Fruit fly (Drosophila melanogaster) whole organism, prepupa: Measurements from ENCODE around the gene noc.

Experiments
- Blimp-1 ChIP-seq: fragments of 200-800 bp; sonication (Bioruptor generic); optimal IDR thresholded peaks from 3 replicates; lab custom pipeline; 2017; ENCODE audit warnings: missing biosample characterization, missing genetic modification characterization, mild to moderate bottlenecking, moderate library complexity, missing genetic modification reagents
- CG10631 ChIP-seq: fragments of 200-800 bp; sonication (Bioruptor generic); optimal IDR thresholded peaks from 2 replicates; lab custom pipeline; 2016; ENCODE audit warnings: missing biosample characterization, missing genetic modification characterization
- CG10669 ChIP-seq: fragments of 200-800 bp; sonication (Bioruptor generic); optimal IDR thresholded peaks from 3 replicates; lab custom pipeline; 2018; ENCODE audit warnings: missing biosample characterization, mild to moderate bottlenecking, missing genetic modification characterization, moderate library complexity
- CG11294 ChIP-seq: fragments of 200-800 bp; sonication (Bioruptor generic); IDR thresholded peaks from 2 replicates; pipeline ENCODE4 v1.3.6; 2022; ENCODE audit warnings: missing biosample characterization, missing genetic modification characterization
- CG11902 ChIP-seq: fragments of 200-800 bp; sonication (Bioruptor generic); optimal IDR thresholded peaks from 3 replicates; lab custom pipeline; 2016; ENCODE audit warnings: missing biosample characterization, missing genetic modification characterization
- CG15336 ChIP-seq: fragments of 200-800 bp; sonication (Bioruptor generic); IDR thresholded peaks from 2 replicates; pipeline ENCODE4 v1.3.6; 2022; ENCODE audit warnings: missing biosample characterization, missing genetic modification characterization
- CG1621 ChIP-seq: fragments of 200-800 bp; sonication (Bioruptor generic); optimal IDR thresholded peaks from 3 replicates; lab custom pipeline; 2018; ENCODE audit warnings: missing biosample characterization, mild to moderate bottlenecking, missing genetic modification characterization
- CG16779 ChIP-seq: fragments of 200-800 bp; sonication (Bioruptor generic); optimal IDR thresholded peaks from 3 replicates; lab custom pipeline; 2017; ENCODE audit warnings: missing biosample characterization, mild to moderate bottlenecking, missing genetic modification characterization
- CG3032 ChIP-seq: fragments of 200-800 bp; optimal IDR thresholded peaks from 2 replicates; lab custom pipeline; 2019; ENCODE audit warnings: missing biosample characterization, mild to moderate bottlenecking, missing genetic modification characterization, moderate library complexity
- CG31627 ChIP-seq: fragments of 200-800 bp; sonication (Bioruptor generic); optimal IDR thresholded peaks from 3 replicates; lab custom pipeline; 2016; ENCODE audit warnings: missing biosample characterization, missing genetic modification characterization
- CG32006 ChIP-seq: fragments of 200-800 bp; sonication (Bioruptor generic); optimal IDR thresholded peaks from 3 replicates; lab custom pipeline; 2017; ENCODE audit warnings: missing biosample characterization, mild to moderate bottlenecking, missing genetic modification characterization
- CG34406 ChIP-seq: fragments of 200-800 bp; sonication (Bioruptor generic); optimal IDR thresholded peaks from 3 replicates; lab custom pipeline; 2016; ENCODE audit warnings: missing biosample characterization, missing genetic modification characterization
- CG3919 ChIP-seq: fragments of 200-800 bp; sonication (Bioruptor generic); optimal IDR thresholded peaks from 3 replicates; lab custom pipeline; 2016; ENCODE audit warnings: missing biosample characterization, missing genetic modification characterization
- CG4318 ChIP-seq: fragments of 200-800 bp; sonication (Bioruptor generic); optimal IDR thresholded peaks from 3 replicates; lab custom pipeline; 2017; ENCODE audit warnings: missing biosample characterization, mild to moderate bottlenecking, missing genetic modification characterization
- CG6163 ChIP-seq: fragments of 200-800 bp; sonication (Bioruptor generic); IDR thresholded peaks from 3 replicates; pipeline ENCODE4 v1.3.6; 2022; ENCODE audit warnings: missing biosample characterization, missing genetic modification characterization
- CG6276 ChIP-seq: fragments of 200-800 bp; sonication (Bioruptor generic); optimal IDR thresholded peaks from 2 replicates; lab custom pipeline; 2017; ENCODE audit warnings: missing biosample characterization, mild to moderate bottlenecking, missing genetic modification characterization
- CG6792 ChIP-seq: fragments of 200-800 bp; sonication (Bioruptor generic); optimal IDR thresholded peaks from 3 replicates; lab custom pipeline; 2016; ENCODE audit warnings: missing biosample characterization, missing genetic modification characterization
- CG6808 ChIP-seq: fragments of 200-800 bp; sonication (Bioruptor generic); optimal IDR thresholded peaks from 3 replicates; lab custom pipeline; 2017; ENCODE audit warnings: missing biosample characterization, missing genetic modification characterization, mild to moderate bottlenecking, moderate library complexity, missing genetic modification reagents
- CG6854 ChIP-seq: fragments of 200-800 bp; sonication (Bioruptor generic); optimal IDR thresholded peaks from 2 replicates; lab custom pipeline; 2017; ENCODE audit warnings: missing biosample characterization, mild to moderate bottlenecking, missing genetic modification characterization
- CG7368 ChIP-seq: fragments of 200-800 bp; sonication (Bioruptor generic); optimal IDR thresholded peaks from 3 replicates; lab custom pipeline; 2016; ENCODE audit warnings: missing biosample characterization, missing genetic modification characterization
- CG8319 ChIP-seq: fragments of 200-800 bp; sonication (Bioruptor generic); optimal IDR thresholded peaks from 3 replicates; lab custom pipeline; 2016; ENCODE audit warnings: missing biosample characterization, missing genetic modification characterization
- CG9139 ChIP-seq: fragments of 200-800 bp; sonication (Bioruptor generic); optimal IDR thresholded peaks from 3 replicates; lab custom pipeline; 2017; ENCODE audit warnings: missing biosample characterization, mild to moderate bottlenecking, missing genetic modification characterization
- Eip75B ChIP-seq: fragments of 200-800 bp; sonication (Bioruptor generic); optimal IDR thresholded peaks from 3 replicates; lab custom pipeline; 2016; ENCODE audit warnings: missing biosample characterization, missing genetic modification characterization
- Eip78C ChIP-seq: fragments of 200-800 bp; sonication (Bioruptor generic); peaks from one replicate; lab custom pipeline; 2016; ENCODE audit warnings: missing biosample characterization, missing genetic modification characterization
- Ets21C ChIP-seq: fragments of 200-800 bp; sonication (Bioruptor generic); optimal IDR thresholded peaks from 3 replicates; lab custom pipeline; 2016; ENCODE audit warnings: missing biosample characterization, missing genetic modification characterization
- Ets96B ChIP-seq: fragments of 200-800 bp; optimal IDR thresholded peaks from 2 replicates; lab custom pipeline; 2019; ENCODE audit warnings: missing biosample characterization, mild to moderate bottlenecking, missing genetic modification characterization, moderate library complexity
- Gug ChIP-seq: fragments of 200-800 bp; sonication (Bioruptor generic); IDR thresholded peaks from 2 replicates; pipeline ENCODE4 v1.3.6; 2022; ENCODE audit warnings: missing biosample characterization, missing genetic modification characterization
- Hr38 ChIP-seq: sonication (Bioruptor generic); optimal IDR thresholded peaks from 2 replicates; lab custom pipeline; 2016; ENCODE audit warnings: missing biosample characterization, missing genetic modification characterization
- Hr4 ChIP-seq: fragments of 200-800 bp; sonication (Bioruptor generic); optimal IDR thresholded peaks from 3 replicates; lab custom pipeline; 2016; ENCODE audit warnings: missing biosample characterization, missing genetic modification characterization
- Lpt ChIP-seq: fragments of 200-800 bp; sonication (Bioruptor generic); optimal IDR thresholded peaks from 3 replicates; lab custom pipeline; 2016; ENCODE audit warnings: missing biosample characterization, missing genetic modification characterization
- Met ChIP-seq: fragments of 200-800 bp; sonication (Bioruptor generic); optimal IDR thresholded peaks from 3 replicates; lab custom pipeline; 2016; ENCODE audit warnings: missing biosample characterization, missing genetic modification characterization
- OdsH ChIP-seq: fragments of 200-800 bp; sonication (Bioruptor generic); optimal IDR thresholded peaks from 3 replicates; lab custom pipeline; 2016; ENCODE audit warnings: missing biosample characterization, missing genetic modification characterization
- Smox ChIP-seq: fragments of 200-800 bp; sonication (Bioruptor generic); optimal IDR thresholded peaks from 3 replicates; lab custom pipeline; 2016; ENCODE audit warnings: missing biosample characterization, missing genetic modification characterization
- Sox102F ChIP-seq: fragments of 200-800 bp; sonication (Bioruptor generic); optimal IDR thresholded peaks from 2 replicates; lab custom pipeline; 2016; ENCODE audit warnings: missing biosample characterization, mild to moderate bottlenecking, missing genetic modification characterization
- Sox14 ChIP-seq: fragments of 200-800 bp; sonication (Bioruptor generic); optimal IDR thresholded peaks from 3 replicates; lab custom pipeline; 2016; ENCODE audit warnings: missing biosample characterization, missing genetic modification characterization
- achi ChIP-seq: fragments of 200-800 bp; sonication (Bioruptor generic); optimal IDR thresholded peaks from 3 replicates; lab custom pipeline; 2016; ENCODE audit warnings: missing biosample characterization, missing genetic modification characterization
- acj6 ChIP-seq: fragments of 200-800 bp; sonication (Bioruptor generic); optimal IDR thresholded peaks from 3 replicates; lab custom pipeline; 2016; ENCODE audit warnings: missing biosample characterization, missing genetic modification characterization
- cyc ChIP-seq: fragments of 200-800 bp; sonication (Bioruptor generic); optimal IDR thresholded peaks from 3 replicates; lab custom pipeline; 2016; ENCODE audit warnings: missing biosample characterization, missing genetic modification characterization
- dac ChIP-seq: fragments of 200-800 bp; sonication (Bioruptor generic); optimal IDR thresholded peaks from 2 replicates; lab custom pipeline; 2017; ENCODE audit warnings: missing biosample characterization, mild to moderate bottlenecking, missing genetic modification characterization
- esn ChIP-seq: fragments of 200-800 bp; sonication (Bioruptor generic); optimal IDR thresholded peaks from 2 replicates; lab custom pipeline; 2016; ENCODE audit warnings: missing biosample characterization, mild to moderate bottlenecking, missing genetic modification characterization, moderate library complexity
- fd59A ChIP-seq: fragments of 200-800 bp; sonication (Bioruptor generic); optimal IDR thresholded peaks from 2 replicates; lab custom pipeline; 2017; ENCODE audit warnings: missing biosample characterization, mild to moderate bottlenecking, missing genetic modification characterization, missing genetic modification reagents
- fd85E ChIP-seq: fragments of 200-800 bp; sonication (Bioruptor generic); optimal IDR thresholded peaks from 3 replicates; lab custom pipeline; 2016; ENCODE audit warnings: missing biosample characterization, missing genetic modification characterization
- fkh ChIP-seq: fragments of 200-800 bp; sonication (Bioruptor generic); optimal IDR thresholded peaks from 3 replicates; lab custom pipeline; 2017; ENCODE audit warnings: missing biosample characterization, mild to moderate bottlenecking, missing genetic modification characterization, moderate library complexity
- net ChIP-seq: fragments of 200-800 bp; sonication (Bioruptor generic); optimal IDR thresholded peaks from 3 replicates; lab custom pipeline; 2016; ENCODE audit warnings: missing biosample characterization, missing genetic modification characterization
- pdm3 ChIP-seq: fragments of 200-800 bp; sonication (Bioruptor generic); optimal IDR thresholded peaks from 3 replicates; lab custom pipeline; 2016; ENCODE audit warnings: missing biosample characterization, missing genetic modification characterization
- salr ChIP-seq, 2 experiments: fragments of 200-800 bp; sonication (Bioruptor generic); optimal IDR thresholded peaks; 3 replicates each; lab custom pipeline; 2016 to 2018; ENCODE audit warnings: missing biosample characterization in 2 of 2, missing genetic modification characterization in 2 of 2, mild to moderate bottlenecking in 1 of 2
- spab ChIP-seq: fragments of 200-800 bp; sonication (Bioruptor generic); optimal IDR thresholded peaks from 2 replicates; lab custom pipeline; 2017; ENCODE audit warnings: missing biosample characterization, mild to moderate bottlenecking, missing genetic modification characterization, missing genetic modification reagents
- ss ChIP-seq, 2 experiments: fragments of 200-800 bp; sonication (Bioruptor generic); optimal IDR thresholded peaks; 2 replicates in 1 of 2; 3 replicates in 1 of 2; lab custom pipeline; 2017 to 2018; ENCODE audit warnings: mild to moderate bottlenecking in 2 of 2, missing biosample characterization in 2 of 2, missing genetic modification characterization in 2 of 2, moderate library complexity in 1 of 2
- svp ChIP-seq: fragments of 200-800 bp; sonication (Bioruptor generic); peaks from one replicate; lab custom pipeline; 2016; ENCODE audit warnings: missing biosample characterization, missing genetic modification characterization
- vri ChIP-seq: fragments of 200-800 bp; sonication (Bioruptor generic); optimal IDR thresholded peaks from 3 replicates; lab custom pipeline; 2016; ENCODE audit warnings: missing biosample characterization, mild to moderate bottlenecking, missing genetic modification characterization

Gene noc

dm6 chr2L:14490097-14491070, at the start of gene noc:
Gene noc (plus strand): TSS chr2L:14490859.
- TF ChIP-seq Blimp-1 (GFP tag; lab: Kevin White, UChicago) (peak; percentile 78), CG3032 (no peak), CG11902 (GFP tag; lab: Kevin White, UChicago) (no peak), Sox14 (GFP tag; lab: Kevin White, UChicago) (peak; percentile 63), CG6792 (GFP tag; lab: Kevin White, UChicago) (peak; percentile 25), OdsH (GFP tag; lab: Kevin White, UChicago) (no peak), Gug (GFP tag; lab: Robert Waterston, UW) (peak; percentile 47), CG16779 (peak; percentile 59), CG6163 (GFP tag; lab: Robert Waterston, UW) (peak; percentile 63), CG32006 (GFP tag; lab: Kevin White, UChicago) (no peak), CG6854 (peak; percentile 58), esn (GFP tag; lab: Kevin White, UChicago) (peak; percentile 27), CG11294 (GFP tag; lab: Robert Waterston, UW) (no peak; the same call in 1 of the 2 replicates), CG15336 (peak; percentile 50), Ets21C (GFP tag; lab: Kevin White, UChicago) (no peak), cyc (GFP tag; lab: Kevin White, UChicago) (peak; percentile 15), CG10631 (GFP tag; lab: Kevin White, UChicago) (no peak), Smox (GFP tag; lab: Kevin White, UChicago) (peak; percentile 5), CG7368 (GFP tag; lab: Kevin White, UChicago) (peak; percentile 48), Lpt (no peak), fd85E (GFP tag; lab: Kevin White, UChicago) (peak; percentile 51), CG8319 (GFP tag; lab: Kevin White, UChicago) (no peak), Hr4 (GFP tag; lab: Kevin White, UChicago) (peak; percentile 1), Eip75B (peak; percentile 26), Met (GFP tag; lab: Kevin White, UChicago) (peak; percentile 26), Sox102F (GFP tag; lab: Kevin White, UChicago) (peak; percentile 59), CG4318 (GFP tag; lab: Kevin White, UChicago) (no peak), spab (GFP tag; lab: Kevin White, UChicago) (peak; percentile 26), Eip78C (GFP tag; lab: Kevin White, UChicago) (peak; percentile 89), CG6808 (no peak), CG9139 (peak; percentile 19), CG6276 (GFP tag; lab: Kevin White, UChicago) (peak; percentile 25), CG10669 (GFP tag; lab: Kevin White, UChicago) (peak; percentile 14), CG3919 (GFP tag; lab: Kevin White, UChicago) (peak; percentile 67), acj6 (no peak), net (peak; percentile 38), ss (GFP tag; optimal IDR thresholded peaks at IDR 0.05; lab: Kevin White, UChicago) (peak; percentile 25 to 47), CG34406 (no peak), salr (GFP tag; optimal IDR thresholded peaks at IDR 0.05; lab: Kevin White, UChicago) (no peak), fkh (GFP tag; lab: Kevin White, UChicago) (peak; percentile 51), Hr38 (GFP tag; lab: Kevin White, UChicago) (no peak), svp (peak; percentile 90), achi (peak; percentile 32), dac (GFP tag; lab: Kevin White, UChicago) (no peak), CG31627 (GFP tag; lab: Kevin White, UChicago) (no peak), fd59A (GFP tag; lab: Kevin White, UChicago) (no peak), CG1621 (peak; percentile 42), vri (GFP tag; lab: Kevin White, UChicago) (peak; percentile 57), pdm3 (GFP tag; lab: Kevin White, UChicago) (peak; percentile 25), Ets96B (tag; lab: Kevin White, UChicago) (no peak)
